Worm (Caenorhabditis elegans) whole organism, mixed stage, embryonic: ENCODE results near the gene srh-98.

Experiments
- M03D4.4 ChIP-seq: sonication (generic microtip); optimal IDR thresholded peaks from 2 replicates; lab custom pipeline; 2017; ENCODE audit warnings: mild to moderate bottlenecking, missing genetic modification characterization, missing compliant biosample characterization
- bed-3 ChIP-seq: fragments of 200-800 bp; sonication (Bioruptor generic); optimal IDR thresholded peaks from 3 replicates; lab custom pipeline; 2018; ENCODE audit warnings: mild to moderate bottlenecking, missing genetic modification characterization, moderate library complexity, missing compliant biosample characterization
- blmp-1 ChIP-seq: fragments of 150-350 bp; optimal IDR thresholded peaks from 2 replicates; lab custom pipeline; 2014; ENCODE audit warnings: missing biosample characterization, missing genetic modification characterization
- ceh-39 ChIP-seq: fragments of 150-350 bp; optimal IDR thresholded peaks from 2 replicates; lab custom pipeline; 2014; ENCODE audit warnings: missing biosample characterization, missing genetic modification characterization
- ceh-43 ChIP-seq: fragments of 200-800 bp; sonication (Bioruptor generic); optimal IDR thresholded peaks from 2 replicates; lab custom pipeline; 2018; ENCODE audit warnings: mild to moderate bottlenecking, missing genetic modification characterization, moderate library complexity, missing compliant biosample characterization
- ceh-83 ChIP-seq: fragments of 200-800 bp; sonication (Bioruptor generic); optimal IDR thresholded peaks from 2 replicates; lab custom pipeline; 2018; ENCODE audit warnings: mild to moderate bottlenecking, missing genetic modification characterization, missing compliant biosample characterization
- ces-1 ChIP-seq: fragments of 150-350 bp; optimal IDR thresholded peaks from 2 replicates; lab custom pipeline; 2014; ENCODE audit warnings: missing biosample characterization, missing genetic modification reagents, missing genetic modification characterization
- drap-1 ChIP-seq: fragments of 200-800 bp; sonication (Bioruptor generic); optimal IDR thresholded peaks from 3 replicates; lab custom pipeline; 2018; ENCODE audit warnings: mild to moderate bottlenecking, missing genetic modification characterization, missing compliant biosample characterization
- elt-1 ChIP-seq: sonication (generic microtip); optimal IDR thresholded peaks from 2 replicates; lab custom pipeline; 2017; ENCODE audit warnings: missing genetic modification characterization, mild to moderate bottlenecking, missing compliant biosample characterization, antibody characterized with exemption, moderate library complexity, borderline replicate concordance; ENCODE audit not compliant: insufficient read depth
- flh-1 ChIP-seq: fragments of 200-800 bp; sonication (Bioruptor generic); optimal IDR thresholded peaks from 2 replicates; lab custom pipeline; 2018; ENCODE audit warnings: mild to moderate bottlenecking, missing genetic modification characterization, moderate library complexity, missing compliant biosample characterization
- ham-2 ChIP-seq: fragments of 200-800 bp; sonication (Bioruptor generic); optimal IDR thresholded peaks from 2 replicates; lab custom pipeline; 2018; ENCODE audit warnings: mild to moderate bottlenecking, missing genetic modification characterization, missing compliant biosample characterization
- hlh-1 ChIP-seq: fragments of 150-350 bp; optimal IDR thresholded peaks from 2 replicates; lab custom pipeline; 2014; ENCODE audit warnings: missing biosample characterization, missing genetic modification reagents, missing genetic modification characterization
- lin-13 ChIP-seq: fragments of 150-350 bp; optimal IDR thresholded peaks from 2 replicates; lab custom pipeline; 2014; ENCODE audit warnings: missing biosample characterization, missing genetic modification characterization
- lin-32 ChIP-seq: fragments of 200-800 bp; sonication (Bioruptor generic); optimal IDR thresholded peaks from 2 replicates; lab custom pipeline; 2018; ENCODE audit warnings: mild to moderate bottlenecking, missing genetic modification characterization, missing compliant biosample characterization
- lsy-2 ChIP-seq: fragments of 150-350 bp; optimal IDR thresholded peaks from 2 replicates; lab custom pipeline; 2014; ENCODE audit warnings: missing biosample characterization, missing genetic modification characterization
- mab-5 ChIP-seq: fragments of 150-350 bp; optimal IDR thresholded peaks from 2 replicates; lab custom pipeline; 2014; ENCODE audit warnings: missing biosample characterization, missing genetic modification characterization
- mep-1 ChIP-seq: fragments of 150-350 bp; optimal IDR thresholded peaks from 2 replicates; lab custom pipeline; 2017; ENCODE audit warnings: missing biosample characterization, missing genetic modification reagents, missing genetic modification characterization, inconsistent platforms
- mls-2 ChIP-seq: sonication (generic microtip); optimal IDR thresholded peaks from 2 replicates; lab custom pipeline; 2016; ENCODE audit warnings: mild to moderate bottlenecking, missing genetic modification characterization, moderate library complexity, missing compliant biosample characterization
- nhr-12 ChIP-seq: fragments of 150-350 bp; optimal IDR thresholded peaks from 2 replicates; lab custom pipeline; 2014; ENCODE audit warnings: missing biosample characterization, missing genetic modification characterization
- nhr-2 ChIP-seq: fragments of 150-350 bp; optimal IDR thresholded peaks from 2 replicates; lab custom pipeline; 2014; ENCODE audit warnings: missing biosample characterization, missing genetic modification characterization
- nhr-237 ChIP-seq: fragments of 150-350 bp; optimal IDR thresholded peaks from 2 replicates; lab custom pipeline; 2014; ENCODE audit warnings: missing biosample characterization, missing genetic modification characterization
- nhr-28 ChIP-seq: fragments of 150-350 bp; optimal IDR thresholded peaks from 2 replicates; lab custom pipeline; 2014; ENCODE audit warnings: missing biosample characterization, missing genetic modification characterization
- nhr-76 ChIP-seq: sonication (generic microtip); optimal IDR thresholded peaks from 2 replicates; lab custom pipeline; 2017; ENCODE audit warnings: missing biosample characterization, missing genetic modification characterization
- pha-4 ChIP-seq: fragments of 150-350 bp; optimal IDR thresholded peaks from 2 replicates; lab custom pipeline; 2018; ENCODE audit warnings: missing biosample characterization, missing genetic modification reagents, missing genetic modification characterization
- sem-2 ChIP-seq: fragments of 200-800 bp; sonication (Bioruptor generic); optimal IDR thresholded peaks from 2 replicates; lab custom pipeline; 2018; ENCODE audit warnings: mild to moderate bottlenecking, missing genetic modification characterization, missing compliant biosample characterization
- snpc-4 ChIP-seq: fragments of 150-350 bp; optimal IDR thresholded peaks from 2 replicates; lab custom pipeline; 2014; ENCODE audit warnings: missing biosample characterization, missing genetic modification characterization
- unc-120 ChIP-seq: sonication (generic microtip); optimal IDR thresholded peaks from 2 replicates; lab custom pipeline; 2017; ENCODE audit warnings: missing genetic modification characterization, missing compliant biosample characterization; ENCODE audit not compliant: poor library complexity, severe bottlenecking
- unc-62 ChIP-seq: fragments of 150-350 bp; optimal IDR thresholded peaks from 2 replicates; lab custom pipeline; 2014; ENCODE audit warnings: missing biosample characterization, missing genetic modification reagents, missing genetic modification characterization
- zip-8 ChIP-seq: fragments of 150-350 bp; optimal IDR thresholded peaks from 2 replicates; lab custom pipeline; 2014; ENCODE audit warnings: missing biosample characterization, missing genetic modification characterization
- ztf-11 ChIP-seq: fragments of 150-350 bp; optimal IDR thresholded peaks from 2 replicates; lab custom pipeline; 2014; ENCODE audit warnings: missing biosample characterization, missing genetic modification characterization

Gene srh-98

DNA sequence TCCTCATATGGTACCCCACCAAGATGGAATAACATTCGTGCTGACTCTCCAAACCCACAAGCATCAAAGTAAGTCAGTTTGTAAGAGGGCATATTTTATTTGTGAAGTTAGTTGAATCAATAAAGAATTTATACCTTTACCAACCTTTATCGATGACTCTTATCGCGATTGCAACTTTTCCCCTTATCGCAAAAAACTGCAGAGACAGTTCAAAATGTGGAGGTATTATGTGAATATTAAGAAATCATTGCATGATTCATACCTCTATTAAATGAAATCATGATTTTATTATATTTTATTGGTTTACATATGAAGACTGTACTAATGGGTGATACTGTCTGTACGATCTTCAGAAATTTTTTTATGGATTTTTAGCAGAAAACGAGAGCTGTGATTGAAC lies 3.4 kb downstream of the srh-98 start, which contains the start of gene gst-22:
Gene gst-22, minus strand, starts transcription at position 103 of the 400 bp plus-strand sequence.
- no peak for TF ChIP-seq lin-13 (tag; lab: Kevin White, UChicago)
- TF ChIP-seq nhr-237 (tag; lab: Kevin White, UChicago): no peak
- TF ChIP-seq drap-1 (GFP tag; lab: Kevin White, UChicago): no peak
- no peak for TF ChIP-seq nhr-2 (tag; lab: Kevin White, UChicago)
- no peak for TF ChIP-seq pha-4 (tag; lab: Kevin White, UChicago)
- no peak for TF ChIP-seq ceh-43 (GFP tag; lab: Kevin White, UChicago)
- TF ChIP-seq ztf-11: no peak
- TF ChIP-seq snpc-4 (tag; lab: Kevin White, UChicago): no peak
- TF ChIP-seq lin-32 (GFP tag; lab: Kevin White, UChicago): no peak
- TF ChIP-seq lsy-2 (tag; lab: Kevin White, UChicago): no peak
- TF ChIP-seq mls-2 (tag; lab: Kevin White, UChicago): no peak
- TF ChIP-seq ces-1 (GFP tag; lab: Kevin White, UChicago): no peak
- TF ChIP-seq unc-62: no peak
- TF ChIP-seq ceh-39 (tag; lab: Kevin White, UChicago): no peak
- no peak for TF ChIP-seq flh-1
- no peak for TF ChIP-seq zip-8
- TF ChIP-seq, all 35 proteins: peak for 0

DNA sequence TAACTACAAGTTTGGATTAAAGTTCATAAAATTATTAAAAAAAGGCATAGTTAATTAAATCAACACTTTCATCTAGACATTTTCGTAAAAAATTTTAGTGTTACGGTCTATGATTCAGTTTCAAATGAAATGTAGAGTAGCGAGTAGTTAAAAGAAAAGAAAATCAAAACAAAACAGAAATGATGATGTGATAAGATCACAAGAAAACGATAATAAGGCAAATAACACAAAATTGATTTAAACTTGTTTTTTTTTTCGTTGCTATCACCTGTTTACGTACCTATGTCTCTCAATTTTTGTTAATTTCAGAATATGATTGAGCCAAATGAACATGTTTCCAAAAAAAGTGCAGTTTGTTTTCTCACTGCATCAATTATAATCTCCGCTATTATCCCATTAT lies 5.7 kb downstream of the srh-98 start, which contains the start of the genes F21H7.2 and F21H7.12:
Gene F21H7.2, minus strand, starts transcription at position 101 of the 400 bp plus-strand sequence.
Gene F21H7.12, plus strand, starts transcription at position 270 of the 400 bp plus-strand sequence.
- TF ChIP-seq lin-13 (tag; lab: Kevin White, UChicago) (no peak), ces-1 (GFP tag; lab: Kevin White, UChicago) (no peak), nhr-28 (tag; lab: Kevin White, UChicago) (no peak), sem-2 (no peak), mls-2 (tag; lab: Kevin White, UChicago) (no peak), elt-1 (no peak), unc-62 (no peak), M03D4.4 (tag; lab: Kevin White, UChicago) (no peak)

DNA sequence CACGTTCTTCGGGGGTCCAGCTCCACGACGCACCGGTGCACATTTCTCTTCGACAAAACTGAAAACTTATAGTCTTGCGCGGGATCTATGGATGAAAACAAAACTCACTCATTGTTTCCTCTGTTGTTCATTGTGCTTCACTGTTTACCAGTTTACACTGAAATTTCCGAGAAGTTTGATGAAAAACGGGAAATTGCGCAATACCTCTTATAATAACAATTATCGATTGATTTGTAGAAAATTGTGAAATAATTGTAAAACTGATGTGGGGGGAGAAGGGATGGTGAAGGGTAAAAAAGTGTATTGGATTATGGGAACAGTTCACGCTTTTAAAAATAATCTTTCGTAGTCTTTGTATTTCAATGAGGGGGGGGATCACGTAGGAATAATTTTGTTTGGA lies 6.1 kb downstream of the srh-98 start:
- no peak for TF ChIP-seq lin-32 (GFP tag; lab: Kevin White, UChicago)
- TF ChIP-seq zip-8: peak; percentile 69

- no peak for TF ChIP-seq ztf-11
- TF ChIP-seq unc-62: no peak
- TF ChIP-seq nhr-12 (tag; lab: Kevin White, UChicago): no peak
- no peak for TF ChIP-seq elt-1
- no peak for TF ChIP-seq zip-8
- no peak for TF ChIP-seq ham-2 (GFP tag; lab: Kevin White, UChicago)
- TF ChIP-seq ceh-83 (GFP tag; lab: Kevin White, UChicago): no peak
- no peak for TF ChIP-seq ces-1 (GFP tag; lab: Kevin White, UChicago)
- no peak for TF ChIP-seq unc-120 (tag; lab: Kevin White, UChicago)
- TF ChIP-seq lin-13 (tag; lab: Kevin White, UChicago): no peak
- TF ChIP-seq flh-1: no peak
- no peak for TF ChIP-seq nhr-28 (tag; lab: Kevin White, UChicago)
- no peak for TF ChIP-seq mep-1 (tag; lab: Kevin White, UChicago)
- no peak for TF ChIP-seq M03D4.4 (tag; lab: Kevin White, UChicago)
- no peak for TF ChIP-seq snpc-4 (tag; lab: Kevin White, UChicago)
- no peak for TF ChIP-seq bed-3 (GFP tag; lab: Kevin White, UChicago)
- no peak for TF ChIP-seq sem-2
Observed at ce11 chrV:16226581-16226980, 9.0 kb downstream of the srh-98 start, which contains the start of gene F11A5.13. F11A5.13 (minus strand) TSS chrV:16226681.

DNA sequence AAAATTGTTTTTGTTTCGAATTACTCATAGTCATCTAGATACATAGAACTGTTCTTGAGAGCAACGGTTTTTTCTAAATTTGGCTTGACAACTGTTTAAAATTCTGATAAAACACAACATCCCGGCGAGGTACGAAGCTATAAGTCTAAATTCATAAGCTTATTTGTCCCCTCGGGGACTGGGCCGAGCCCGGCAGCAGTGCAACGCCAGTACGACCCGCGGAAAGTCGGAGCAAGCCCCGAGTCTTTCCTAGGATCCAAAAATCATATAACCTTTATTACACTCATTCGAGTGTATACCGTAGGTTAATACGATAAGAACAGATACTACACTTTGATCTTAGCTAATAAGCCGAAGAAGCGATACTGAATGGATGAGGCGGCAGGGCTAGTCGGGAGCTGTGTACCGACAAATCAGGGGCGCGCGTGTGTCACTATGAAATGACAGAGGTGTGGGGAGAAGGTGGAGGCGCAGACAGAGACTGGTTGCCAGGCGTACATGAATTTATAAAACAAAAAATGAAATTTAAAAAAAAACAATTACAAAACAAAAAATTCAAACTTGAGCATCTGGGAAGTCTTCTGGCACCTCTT lies 9.9 kb downstream of the srh-98 start:
- TF ChIP-seq nhr-237 (tag; lab: Kevin White, UChicago) (no peak), zip-8 (no peak), ham-2 (GFP tag; lab: Kevin White, UChicago) (no peak), blmp-1 (tag; lab: Kevin White, UChicago) (no peak), nhr-76 (tag; lab: Kevin White, UChicago) (no peak), hlh-1 (tag; lab: Kevin White, UChicago) (no peak), ces-1 (GFP tag; lab: Kevin White, UChicago) (no peak), mep-1 (tag; lab: Kevin White, UChicago) (no peak), nhr-2 (tag; lab: Kevin White, UChicago) (no peak), lin-32 (GFP tag; lab: Kevin White, UChicago) (no peak), mab-5 (tag; lab: Kevin White, UChicago) (no peak), lsy-2 (tag; lab: Kevin White, UChicago) (no peak)
- TF ChIP-seq, all 35 proteins: peak for 0
